Worm (Caenorhabditis elegans): ENCODE measurements around the gene F55G11.6.

Gene F55G11.6

DNA sequence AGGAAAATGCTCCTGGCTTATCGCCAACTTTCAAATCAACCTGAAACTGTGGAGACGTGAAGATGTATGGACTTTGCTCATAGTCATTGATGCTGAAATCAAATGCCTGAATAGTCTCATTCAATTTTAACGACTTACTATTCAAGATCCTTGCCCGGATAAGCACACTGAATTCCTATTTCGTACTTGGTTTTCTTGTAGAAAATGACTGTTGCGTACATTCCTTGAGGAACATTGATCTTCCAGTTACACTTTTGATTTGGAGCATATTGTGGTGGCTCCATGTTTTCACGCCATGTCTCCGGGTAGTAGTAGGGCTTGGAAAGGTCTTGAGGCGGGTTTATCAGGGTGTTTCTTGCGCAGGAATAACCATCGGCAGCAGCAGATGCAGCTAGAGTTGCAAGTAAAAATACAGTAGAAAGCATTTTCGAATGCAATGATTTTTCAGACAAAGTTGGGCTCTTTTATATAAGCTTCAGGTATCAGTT, 43.3 kb upstream of the F55G11.6 start, which contains the start of gene irg-6:
irg-6 (minus strand) TSS at position 438 of the 488 bp plus-strand sequence.
- TF ChIP-seq set-16 (GFP tag; IDR thresholded peaks at IDR 0.05) (no peak), F37D6.2 (tag; optimal IDR thresholded peaks at IDR 0.05) (no peak), lin-13 (GFP tag; optimal IDR thresholded peaks at IDR 0.05) (no peak), unc-62 (GFP tag; optimal IDR thresholded peaks at IDR 0.05 in 1 of 2) (peak in 1 of 2 experiments; percentile 97), unc-62 (tag; optimal IDR thresholded peaks at IDR 0.05) (no peak), ZK337.2 (GFP tag; IDR thresholded peaks at IDR 0.05) (no peak), nhr-6 (tag; optimal IDR thresholded peaks at IDR 0.05) (no peak), dmd-8 (GFP tag; IDR thresholded peaks at IDR 0.05) (no peak), hmg-1.1 (GFP tag; IDR thresholded peaks at IDR 0.05) (no peak)

DNA sequence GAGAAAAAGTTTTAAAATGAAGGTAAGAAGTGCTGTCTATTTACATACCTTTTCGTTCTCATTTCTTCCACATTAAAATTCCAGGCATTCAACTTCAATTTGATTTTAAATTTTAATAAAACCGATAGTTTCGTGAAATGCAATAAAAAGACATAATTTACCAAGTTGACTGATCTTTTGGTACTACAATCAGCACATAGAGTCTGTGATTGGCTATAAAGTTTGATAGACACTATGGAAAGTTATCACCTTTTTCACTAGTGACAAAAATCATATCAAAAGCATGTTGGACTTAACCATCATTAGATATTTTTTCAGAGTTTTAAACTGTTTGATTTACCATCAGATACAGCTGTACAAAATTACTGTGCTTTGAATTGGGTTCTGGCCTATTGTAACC, 42.4 kb upstream of the F55G11.6 start, which contains the start of gene srz-15:
srz-15 (plus strand) TSS at position 301 of the 400 bp plus-strand sequence.
- no peak for TF ChIP-seq dmd-8 (GFP tag; IDR thresholded peaks at IDR 0.05)
- no peak for TF ChIP-seq tra-1 (GFP tag; IDR thresholded peaks at IDR 0.05)
- TF ChIP-seq daf-16 (GFP tag; optimal IDR thresholded peaks at IDR 0.05), result no peak
- TF ChIP-seq daf-16 (tag; optimal IDR thresholded peaks at IDR 0.05), result no peak
- TF ChIP-seq spr-3 (GFP tag; optimal IDR thresholded peaks at IDR 0.05), result no peak

DNA sequence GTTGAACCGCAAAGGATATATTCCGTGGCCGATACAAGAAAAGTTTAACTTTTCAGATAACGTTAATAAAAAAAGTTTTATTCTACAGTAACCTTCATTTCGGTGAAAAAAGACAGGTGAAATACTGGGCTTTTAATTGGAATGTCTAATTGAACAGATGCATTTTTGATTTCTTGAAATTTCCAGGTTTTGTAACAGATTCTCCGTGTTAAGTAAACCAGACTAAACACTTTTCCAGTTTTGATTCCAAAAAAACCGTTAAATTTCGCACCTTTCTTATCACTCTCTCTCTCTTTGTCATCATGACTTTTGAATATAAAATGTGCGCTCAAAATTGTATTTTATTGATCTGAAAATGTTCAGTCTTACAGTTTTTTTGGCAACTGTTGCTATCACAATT, 39.6 kb upstream of the F55G11.6 start, which contains the start of gene C32H11.3:
C32H11.3 (plus strand) TSS at position 301 of the 400 bp plus-strand sequence.
- TF ChIP-seq dpl-1 (GFP tag; optimal IDR thresholded peaks at IDR 0.05) (no peak), zip-2 (tag; optimal IDR thresholded peaks at IDR 0.05) (no peak), tra-1 (GFP tag; IDR thresholded peaks at IDR 0.05) (no peak), lin-1 (GFP tag; IDR thresholded peaks at IDR 0.05) (no peak), dmd-8 (GFP tag; IDR thresholded peaks at IDR 0.05) (no peak), T20F7.1 (GFP tag; optimal IDR thresholded peaks at IDR 0.05) (no peak), unc-130 (GFP tag; optimal IDR thresholded peaks at IDR 0.05) (no peak), dmd-9 (GFP tag; IDR thresholded peaks at IDR 0.05) (no peak), aha-1 (tag) (no peak), lin-39 (tag; optimal IDR thresholded peaks at IDR 0.05) (no peak)

DNA sequence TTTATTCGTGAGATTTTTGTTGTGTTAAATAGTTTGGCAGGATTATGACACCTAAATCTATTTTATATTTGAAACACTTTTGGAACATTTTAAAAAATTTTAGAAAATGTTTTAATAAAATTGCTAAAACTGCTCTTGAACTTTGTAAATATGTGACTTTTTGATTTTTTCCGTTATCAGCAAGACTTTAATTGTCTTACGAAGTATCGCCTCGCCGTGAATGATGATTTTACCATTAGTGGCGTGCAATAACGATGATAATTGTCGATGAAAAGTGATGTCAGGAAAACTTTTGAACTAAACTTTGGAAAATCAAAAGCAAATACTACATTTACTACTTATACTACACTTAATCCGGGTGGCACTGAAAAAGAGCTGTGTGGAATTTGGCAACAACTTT, 37.3 kb upstream of the F55G11.6 start:
- TF ChIP-seq lim-7 (GFP tag; IDR thresholded peaks at IDR 0.05), result no peak
- TF ChIP-seq lin-1 (GFP tag; IDR thresholded peaks at IDR 0.05), result no peak
- TF ChIP-seq spr-1 (tag; optimal IDR thresholded peaks at IDR 0.05), result no peak
- no peak for TF ChIP-seq zfp-3 (GFP tag; conservative IDR thresholded peaks at IDR 0.05)
- TF ChIP-seq rbr-2 (tag; optimal IDR thresholded peaks at IDR 0.05), result no peak
- no peak for TF ChIP-seq dmd-9 (GFP tag; IDR thresholded peaks at IDR 0.05)
- TF ChIP-seq egl-43 (GFP tag; IDR thresholded peaks at IDR 0.05), result no peak
- peak; percentile 25 for TF ChIP-seq pqm-1 (tag; optimal IDR thresholded peaks at IDR 0.05)
- TF ChIP-seq dmd-6 (GFP tag; IDR thresholded peaks at IDR 0.05), result peak; percentile 69
- TF ChIP-seq nhr-25 (tag; optimal IDR thresholded peaks at IDR 0.05; ENCODE audit: borderline replicate concordance, insufficient read depth), result no peak
- peak; percentile 66 for TF ChIP-seq nhr-28 (tag; optimal IDR thresholded peaks at IDR 0.05)
- no peak for TF ChIP-seq daf-16 (GFP tag; optimal IDR thresholded peaks at IDR 0.05)
- peak; percentile 34 for TF ChIP-seq daf-16 (tag; optimal IDR thresholded peaks at IDR 0.05)
- no peak for TF ChIP-seq egl-27 (tag; optimal IDR thresholded peaks at IDR 0.05)
- peak in 1 of 2 experiments; percentile 22 for TF ChIP-seq unc-62 (GFP tag; optimal IDR thresholded peaks at IDR 0.05 in 1 of 2)
- TF ChIP-seq unc-62 (tag; optimal IDR thresholded peaks at IDR 0.05), result no peak

DNA sequence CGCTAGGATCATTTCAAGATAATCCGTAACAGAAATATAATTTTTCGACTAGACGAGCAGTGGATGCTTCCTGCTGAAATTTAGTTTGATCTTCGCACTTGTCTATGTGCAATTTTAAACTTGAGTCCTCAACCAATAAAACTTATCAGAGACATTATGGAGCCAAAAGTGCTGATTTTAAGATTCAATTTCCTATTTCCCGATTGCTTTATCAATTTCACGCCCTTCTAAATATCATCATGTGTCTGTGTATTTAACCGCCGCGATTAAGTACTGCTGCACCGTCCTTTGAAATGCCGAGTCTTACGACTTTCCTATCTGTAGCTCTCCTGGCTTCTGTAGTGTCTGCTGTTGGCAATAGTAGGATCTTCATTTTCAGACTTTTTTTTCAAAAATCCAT, 36.8 kb upstream of the F55G11.6 start, which contains the start of gene C32H11.4:
C32H11.4 (plus strand) TSS at position 238 of the 400 bp plus-strand sequence.
- TF ChIP-seq hlh-11 (tag; optimal IDR thresholded peaks at IDR 0.05), result peak; percentile 46
- no peak for TF ChIP-seq jun-1 (tag; optimal IDR thresholded peaks at IDR 0.05)
- TF ChIP-seq nhr-25 (tag; optimal IDR thresholded peaks at IDR 0.05; ENCODE audit: borderline replicate concordance, insufficient read depth), result no peak
- TF ChIP-seq daf-16 (GFP tag; optimal IDR thresholded peaks at IDR 0.05), result no peak
- TF ChIP-seq daf-16 (tag; optimal IDR thresholded peaks at IDR 0.05), result peak; percentile 64
- TF ChIP-seq php-3 (GFP tag; IDR thresholded peaks at IDR 0.05), result peak; percentile 69
- peak; percentile 82 for TF ChIP-seq dmd-6 (GFP tag; IDR thresholded peaks at IDR 0.05)
- TF ChIP-seq pqm-1 (tag; optimal IDR thresholded peaks at IDR 0.05), result peak; percentile 73
- TF ChIP-seq nhr-48 (tag; optimal IDR thresholded peaks at IDR 0.05), result peak; percentile 67
- peak; percentile 8 for TF ChIP-seq nhr-28 (tag; optimal IDR thresholded peaks at IDR 0.05)

Measured in whole organism, L4 larva.